Worm (Caenorhabditis elegans) whole organism, L2 larva: ENCODE measurements around the gene W09D6.1.

Experiments
- ama-1 ChIP-seq: fragments of 150-350 bp; optimal IDR thresholded peaks from 2 replicates; lab custom pipeline; 2018; ENCODE audit warnings: inconsistent platforms
- fos-1 ChIP-seq: fragments of 150-350 bp; optimal IDR thresholded peaks from 2 replicates; lab custom pipeline; 2014; ENCODE audit warnings: missing biosample characterization, missing genetic modification characterization
- nhr-11 ChIP-seq: fragments of 150-350 bp; optimal IDR thresholded peaks from 2 replicates; lab custom pipeline; 2014; ENCODE audit warnings: missing biosample characterization, missing genetic modification characterization
- nhr-25 ChIP-seq: fragments of 150-350 bp; sonication (generic microtip); optimal IDR thresholded peaks from 3 replicates; lab custom pipeline; 2014; ENCODE audit warnings: missing biosample characterization, missing genetic modification characterization

ce11 chrIII:11095687-11096086 lies 27.0 kb downstream of the W09D6.1 start:
- TF ChIP-seq ama-1 (no peak), nhr-25 (tag; lab: Kevin White, UChicago) (no peak), nhr-11 (tag; lab: Kevin White, UChicago) (no peak), fos-1 (tag; lab: Kevin White, UChicago) (no peak)
